Fruit fly (Drosophila melanogaster) S2 (cell line): ENCODE measurements around the gene pall.
A peak's percentile ranks its signal among the peaks of the same experiment; 100 is the strongest.

Source experiments
- CG8478 ChIP-seq: fragments of >200 bp; optimal IDR thresholded peaks from 2 replicates; lab custom pipeline; 2018
- CTCF ChIP-seq, 2 experiments: fragments of >200 bp; optimal IDR thresholded peaks; 2 replicates each; lab custom pipeline; 2018

The pall gene

DNA sequence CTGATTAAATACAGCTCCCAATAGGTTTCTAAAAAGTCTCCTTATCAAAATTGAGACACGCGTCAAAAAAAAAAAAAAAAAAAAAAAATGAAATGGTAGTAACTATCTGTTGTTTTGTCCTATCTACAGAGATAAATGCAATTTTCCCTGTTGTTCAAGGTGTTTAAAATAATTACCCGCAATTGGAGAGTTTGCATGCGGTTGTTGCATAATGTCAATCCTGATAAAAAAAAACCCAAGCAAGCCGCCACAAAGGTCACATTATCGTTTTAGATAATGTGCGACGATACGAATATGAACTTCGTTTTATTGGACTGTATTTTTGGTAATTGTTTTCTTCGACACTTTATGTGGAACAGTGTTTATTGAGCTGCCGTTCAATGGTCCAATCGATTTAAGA, 15.3 kb upstream of the pall start:
- TF ChIP-seq CG8478 (lab: Kevin White, UChicago) (no peak), CTCF (optimal IDR thresholded peaks at IDR 0.05; lab: Kevin White, UChicago) (no peak)

- TF ChIP-seq CTCF (optimal IDR thresholded peaks at IDR 0.05; lab: Kevin White, UChicago) (no peak), CG8478 (lab: Kevin White, UChicago) (no peak)
These were observed 14.7 kb upstream of the pall start for dm6 chr3L:9502294-9502693.

DNA sequence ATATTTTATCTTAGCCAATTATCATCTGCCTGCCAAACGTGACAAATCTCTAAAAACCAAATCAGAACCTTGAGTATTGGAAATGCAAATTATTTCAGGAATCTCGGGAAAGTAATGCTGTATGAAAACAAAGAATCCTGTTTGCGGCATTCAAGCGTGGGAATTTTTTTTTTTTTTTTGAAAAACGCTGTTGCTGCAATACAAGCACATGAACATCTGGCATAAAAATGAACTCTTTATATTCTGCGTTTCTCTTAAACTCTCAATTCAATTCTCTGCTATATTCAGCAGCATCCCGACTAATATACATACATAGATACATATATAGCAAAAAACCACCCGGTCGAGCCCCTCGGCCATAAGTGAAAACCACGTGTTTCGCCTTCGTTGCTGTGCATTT, 13.7 kb upstream of the pall start:
- TF ChIP-seq CG8478 (lab: Kevin White, UChicago) = no peak
- no peak for TF ChIP-seq CTCF (optimal IDR thresholded peaks at IDR 0.05; lab: Kevin White, UChicago)

DNA sequence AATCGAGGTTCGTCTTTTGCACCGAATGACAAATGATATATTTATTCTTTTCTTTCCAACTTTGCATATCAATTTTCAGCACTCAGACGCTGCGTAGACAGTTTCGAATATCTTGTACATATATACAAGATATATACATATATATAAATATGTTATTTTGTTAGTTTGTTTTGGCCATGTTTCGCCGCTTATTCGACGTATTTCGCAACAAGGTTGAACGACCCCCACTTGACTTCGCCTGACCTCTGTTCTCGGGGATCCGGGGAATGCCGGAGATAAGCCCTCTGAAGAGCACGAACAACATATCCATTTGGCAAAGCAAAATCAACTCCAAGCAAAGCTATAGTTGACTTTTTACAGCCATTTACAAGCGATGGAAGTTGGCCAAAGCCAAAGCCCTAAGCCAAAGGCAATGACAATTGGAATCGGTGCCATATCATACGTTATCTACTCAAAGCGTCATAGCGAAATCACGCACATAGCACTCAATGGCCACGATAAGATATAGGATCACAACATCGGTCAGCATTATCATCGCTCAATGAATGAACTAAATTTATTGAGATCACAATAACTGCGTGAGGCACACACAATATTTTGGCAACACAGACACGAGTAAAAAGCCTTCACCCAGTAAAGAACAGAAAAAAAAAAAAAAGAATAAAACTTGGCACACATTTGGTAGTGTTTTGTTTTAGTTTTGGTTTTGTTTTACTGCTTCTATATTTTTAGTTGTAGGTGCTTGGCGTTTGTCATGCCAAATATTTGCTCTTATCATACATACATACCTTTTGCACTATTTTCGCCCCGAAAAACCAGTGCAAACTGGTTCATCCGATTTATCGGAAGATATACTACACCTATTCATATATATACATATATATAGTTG, 12.6 kb upstream of the pall start:
- TF ChIP-seq CG8478 (lab: Kevin White, UChicago) = no peak
- TF ChIP-seq CTCF (optimal IDR thresholded peaks at IDR 0.05; lab: Kevin White, UChicago) = no peak

dm6 chr3L:9497981-9498619, 10.5 kb upstream of the pall start:
- TF ChIP-seq CTCF (optimal IDR thresholded peaks at IDR 0.05; lab: Kevin White, UChicago) (no peak), CG8478 (lab: Kevin White, UChicago) (no peak)

DNA sequence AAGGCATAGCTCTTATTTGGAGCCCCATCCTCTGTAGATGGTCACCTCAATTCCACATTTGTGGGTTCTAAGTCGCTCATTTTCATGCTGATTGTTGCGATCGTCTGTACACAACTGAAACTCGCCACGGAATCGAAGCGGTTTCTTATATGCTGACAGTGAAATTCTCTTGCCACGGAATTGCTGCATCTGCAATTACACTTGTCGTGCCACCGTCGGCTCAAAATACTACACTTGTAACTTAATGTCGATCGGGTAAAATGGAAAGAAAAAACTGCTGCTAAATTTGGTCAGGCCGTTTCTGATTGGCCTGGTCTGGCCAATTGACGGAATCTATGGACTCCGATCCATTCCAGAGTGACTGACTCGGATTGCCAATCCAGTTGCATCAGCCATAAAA, 9.7 kb upstream of the pall start:
- no peak for TF ChIP-seq CTCF (optimal IDR thresholded peaks at IDR 0.05; lab: Kevin White, UChicago)
- no peak for TF ChIP-seq CG8478 (lab: Kevin White, UChicago)

- TF ChIP-seq CG8478 (lab: Kevin White, UChicago) (no peak), CTCF (optimal IDR thresholded peaks at IDR 0.05; lab: Kevin White, UChicago) (no peak)
These were observed 4.5 kb upstream of the pall start, which contains the start of gene CG32037 for dm6 chr3L:9492115-9492514. CG32037 (minus strand) TSS chr3L:9492215.

- no peak for TF ChIP-seq CG8478 (lab: Kevin White, UChicago)
- no peak for TF ChIP-seq CTCF (optimal IDR thresholded peaks at IDR 0.05; lab: Kevin White, UChicago)
These were observed 3.7 kb upstream of the pall start for dm6 chr3L:9491331-9491730.

DNA sequence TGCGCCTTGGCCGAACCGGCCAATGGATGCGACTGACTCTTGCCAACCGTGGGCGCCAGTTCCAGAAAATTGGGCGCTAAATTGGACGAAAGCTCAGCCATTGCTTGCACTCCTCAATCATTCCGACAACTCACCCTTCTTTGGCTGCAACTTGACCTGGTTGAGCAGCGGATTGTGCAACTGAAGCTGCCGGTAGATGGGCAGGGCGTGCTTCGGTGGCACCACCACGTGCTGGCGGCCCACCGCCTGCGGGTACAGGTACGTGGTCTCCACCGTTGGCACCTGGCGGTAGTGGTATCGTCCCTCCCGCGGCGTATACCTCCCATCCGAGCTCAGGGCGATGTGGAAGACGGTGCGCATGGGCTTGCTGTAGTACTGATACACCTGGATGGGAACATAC, 2.8 kb upstream of the pall start:
- no peak for TF ChIP-seq CG8478 (lab: Kevin White, UChicago)
- no peak for TF ChIP-seq CTCF (optimal IDR thresholded peaks at IDR 0.05; lab: Kevin White, UChicago)

dm6 chr3L:9489627-9490026, 2.0 kb upstream of the pall start:
- TF ChIP-seq CTCF (optimal IDR thresholded peaks at IDR 0.05; lab: Kevin White, UChicago) (no peak), CG8478 (lab: Kevin White, UChicago) (no peak)

DNA sequence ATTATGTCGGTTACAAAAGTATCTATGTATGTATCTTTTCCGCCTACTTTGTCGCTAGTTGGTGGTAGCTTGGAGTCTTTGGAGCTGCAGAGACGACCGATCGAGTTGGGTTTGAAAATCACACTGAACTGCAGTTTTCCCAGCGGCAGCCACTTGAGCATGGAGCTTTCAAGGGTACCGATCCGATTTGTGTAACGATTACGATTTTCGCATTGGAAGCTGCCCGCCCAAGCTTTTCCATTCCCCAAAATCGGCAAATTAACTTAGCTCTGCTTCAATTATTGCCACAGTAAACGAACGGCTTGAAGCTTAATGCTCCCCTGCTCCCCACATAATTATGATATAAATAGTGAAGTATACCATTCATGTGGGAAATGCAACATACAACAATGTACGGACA, 1.5 kb upstream of the pall start, which contains the start of gene CG32036:
Gene CG32036, minus strand, starts transcription at position 101 of the 400 bp plus-strand sequence.
- no peak for TF ChIP-seq CTCF (optimal IDR thresholded peaks at IDR 0.05; lab: Kevin White, UChicago)
- TF ChIP-seq CG8478 (lab: Kevin White, UChicago) = no peak

- TF ChIP-seq CTCF (optimal IDR thresholded peaks at IDR 0.05; lab: Kevin White, UChicago) = peak; percentile 11 to 47
- TF ChIP-seq CG8478 (lab: Kevin White, UChicago) = no peak
These were observed 10.8 kb downstream of the pall start, which contains the start of the genes Uch-L5 and Jarid2 for dm6 chr3L:9476829-9477228. Uch-L5 (minus strand) TSS chr3L:9476965. Jarid2 (plus strand) TSS chr3L:9477038.

dm6 chr3L:9471151-9471903, 16.3 kb downstream of the pall start:
- no peak for TF ChIP-seq CG8478 (lab: Kevin White, UChicago)
- no peak for TF ChIP-seq CTCF (optimal IDR thresholded peaks at IDR 0.05; lab: Kevin White, UChicago)

- no peak for TF ChIP-seq CTCF (optimal IDR thresholded peaks at IDR 0.05; lab: Kevin White, UChicago)
- no peak for TF ChIP-seq CG8478 (lab: Kevin White, UChicago)
These were observed 18.5 kb downstream of the pall start for dm6 chr3L:9469079-9469478.
